Worm (Caenorhabditis elegans) whole organism, midembryonic: ENCODE results near the gene K03A11.5.

Source experiments
- flt-1 ChIP-seq: fragments of 200-800 bp; sonication (Bioruptor generic); IDR thresholded peaks from 2 replicates; pipeline ENCODE4 v1.3.6; 2022; ENCODE audit warnings: missing genetic modification characterization, missing compliant biosample characterization
- ztf-23 ChIP-seq: fragments of 200-800 bp; sonication (Bioruptor generic); IDR thresholded peaks from 2 replicates; pipeline ENCODE4 v1.3.6; 2022; ENCODE audit warnings: missing genetic modification reagents, missing genetic modification characterization, missing compliant biosample characterization

DNA sequence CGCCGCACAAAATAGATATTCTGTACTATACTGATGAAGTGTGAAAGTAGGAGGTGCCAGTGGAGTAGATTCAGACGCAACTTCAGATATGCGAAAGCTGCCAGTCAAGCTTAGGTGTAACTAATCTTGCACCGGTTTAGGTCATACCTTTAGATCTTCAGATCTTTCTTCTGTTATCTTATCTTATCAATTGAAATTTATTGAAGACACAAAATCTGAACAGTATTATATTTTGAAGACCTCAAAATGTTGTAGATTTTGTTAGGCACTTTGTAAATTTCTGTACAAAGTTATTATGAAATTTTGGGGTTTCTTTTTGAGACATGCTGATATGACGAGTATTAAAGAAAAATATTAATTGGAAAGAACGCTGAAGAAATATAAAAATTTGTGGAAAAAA is 49.3 kb downstream of the K03A11.5 start:
- TF ChIP-seq flt-1 (no peak), ztf-23 (GFP tag; lab: Robert Waterston, UW) (no peak)
